Fruit fly (Drosophila melanogaster) whole organism: ENCODE results near the gene Gpdh3.

Experiments used
- EcR ChIP-seq, 2 experiments: fragments of >200 bp; optimal IDR thresholded peaks; 2 replicates each; lab custom pipeline; 2017; ENCODE audit warnings: missing biosample characterization in 2 of 2, missing genetic modification characterization in 2 of 2, missing genetic modification reagents in 2 of 2
- usp ChIP-seq: fragments of >200 bp; optimal IDR thresholded peaks from 2 replicates; lab custom pipeline; 2017; ENCODE audit warnings: missing biosample characterization, missing genetic modification characterization, mixed read lengths

- TF ChIP-seq EcR (GFP tag; optimal IDR thresholded peaks at IDR 0.05; lab: Kevin White, UChicago) (no peak), usp (GFP tag; lab: Kevin White, UChicago) (no peak)
Observed at dm6 chr3R:22339510-22339909, 42.3 kb upstream of the Gpdh3 start.
